Worm (Caenorhabditis elegans): ENCODE results near the gene oac-40.

DNA sequence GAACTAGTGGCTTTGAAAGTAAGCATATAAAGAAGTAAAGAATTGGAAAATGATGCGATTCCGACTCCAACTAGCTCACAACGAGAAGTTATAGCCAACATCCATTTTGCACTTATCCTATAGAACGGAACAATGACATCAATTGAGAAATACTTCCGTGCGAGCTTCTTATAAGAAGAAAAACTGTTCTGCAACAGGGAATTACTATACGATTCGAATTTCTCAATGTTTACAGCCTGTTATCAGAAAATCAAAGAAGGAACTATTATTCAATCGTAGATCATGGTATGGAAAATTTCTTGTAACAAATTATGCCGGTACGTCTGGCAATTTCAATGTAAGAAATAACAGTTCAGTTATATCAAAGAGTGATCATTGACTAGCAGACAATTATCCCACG is 30.8 kb upstream of the oac-40 start, which contains the start of gene str-85:
- TF ChIP-seq daf-12 (tag; optimal IDR thresholded peaks at IDR 0.05) = no peak
- TF ChIP-seq nhr-76 (tag; optimal IDR thresholded peaks at IDR 0.05) = no peak
- no peak for TF ChIP-seq ama-1 (optimal IDR thresholded peaks at IDR 0.05)
